Fruit fly (Drosophila melanogaster): Measurements from ENCODE around the gene CG12948.

dm6 chr3R:9754487-9754886 is 6.9 kb upstream of the CG12948 start, which contains the start of gene Tti1:
- TF ChIP-seq ttk (optimal IDR thresholded peaks at IDR 0.05) (no peak), h (optimal IDR thresholded peaks at IDR 0.05) (no peak), psq (optimal IDR thresholded peaks at IDR 0.05) (no peak), Myc (optimal IDR thresholded peaks at IDR 0.05) (no peak), insv (optimal IDR thresholded peaks at IDR 0.05) (no peak), Sin3A (optimal IDR thresholded peaks at IDR 0.05) (no peak)
